Worm (Caenorhabditis elegans): ENCODE results near the gene sra-30.

The sra-30 gene

ce11 chrIV:15165602-15166001, 37.2 kb downstream of the sra-30 start:
- no peak for TF ChIP-seq nhr-23 (tag; optimal IDR thresholded peaks at IDR 0.05)
- no peak for TF ChIP-seq nhr-43 (tag; optimal IDR thresholded peaks at IDR 0.05; ENCODE audit: poor library complexity, severe bottlenecking)
- TF ChIP-seq nhr-11 (tag; optimal IDR thresholded peaks at IDR 0.05), result no peak
- TF ChIP-seq nhr-12 (tag; optimal IDR thresholded peaks at IDR 0.05), result no peak
- TF ChIP-seq eor-1 (tag; optimal IDR thresholded peaks at IDR 0.05), result no peak
- no peak for TF ChIP-seq nhr-77 (tag; optimal IDR thresholded peaks at IDR 0.05)
- TF ChIP-seq egl-5 (tag; optimal IDR thresholded peaks at IDR 0.05), result no peak
- TF ChIP-seq sea-2 (GFP tag; optimal IDR thresholded peaks at IDR 0.05), result no peak
- TF ChIP-seq lsy-12 (tag; optimal IDR thresholded peaks at IDR 0.05), result no peak
- no peak for TF ChIP-seq daf-12 (tag; optimal IDR thresholded peaks at IDR 0.05)
- TF ChIP-seq mml-1 (tag; optimal IDR thresholded peaks at IDR 0.05), result no peak
- no peak for TF ChIP-seq nhr-28 (tag; optimal IDR thresholded peaks at IDR 0.05)
- TF ChIP-seq pha-4 (tag; optimal IDR thresholded peaks at IDR 0.05), result no peak
- no peak for TF ChIP-seq ceh-9 (tag; optimal IDR thresholded peaks at IDR 0.05)
- TF ChIP-seq ceh-16 (tag; optimal IDR thresholded peaks at IDR 0.05), result no peak
- TF ChIP-seq ama-1 (optimal IDR thresholded peaks at IDR 0.05), result no peak
- no peak for TF ChIP-seq elt-3 (tag; optimal IDR thresholded peaks at IDR 0.05)
- no peak for TF ChIP-seq lin-15B (tag; optimal IDR thresholded peaks at IDR 0.05)

ce11 chrIV:15147104-15147503, 55.7 kb downstream of the sra-30 start, which contains the start of gene str-78:
Gene str-78 (minus strand): TSS chrIV:15147204.
- TF ChIP-seq nfya-1 (tag; optimal IDR thresholded peaks at IDR 0.05; ENCODE audit: insufficient read depth), result no peak

Measured in whole organism, L3 larva.